Fruit fly (Drosophila melanogaster): ENCODE data around the gene CG10137.

DNA sequence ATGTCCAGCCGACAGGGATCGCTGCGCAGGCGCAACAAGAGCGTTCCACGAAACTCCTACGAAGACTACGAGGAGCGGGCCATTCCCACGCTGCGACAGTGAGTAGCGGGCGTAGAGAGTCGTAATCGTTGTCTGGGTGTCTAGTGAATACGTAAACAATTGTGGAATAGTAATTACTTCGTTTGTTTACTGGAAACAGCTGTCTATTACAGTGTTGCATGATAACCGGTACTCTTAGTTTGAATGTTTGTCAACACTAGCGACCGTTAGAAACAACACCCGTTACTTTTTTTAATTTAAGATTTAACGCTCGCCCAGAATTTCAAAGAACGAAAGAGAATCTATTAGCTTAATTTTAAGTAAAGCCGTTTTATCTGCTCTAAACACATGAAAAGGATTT lies 3.6 kb downstream of the CG10137 start, which contains the start of gene CG10165:
- TF ChIP-seq Hr78 (GFP tag; optimal IDR thresholded peaks at IDR 0.05) (no peak), usp (GFP tag; optimal IDR thresholded peaks at IDR 0.05) (no peak), Vsx2 (GFP tag; optimal IDR thresholded peaks at IDR 0.05; ENCODE audit: partially characterized antibody) (no peak), Jra (GFP tag; optimal IDR thresholded peaks at IDR 0.05) (no peak), psq (GFP tag; optimal IDR thresholded peaks at IDR 0.05) (no peak)
